Worm (Caenorhabditis elegans) whole organism, dauer: ENCODE results near the gene F59B10.4.

Experiments used
- unc-62 ChIP-seq: sonication (generic microtip); optimal IDR thresholded peaks from 2 replicates; lab custom pipeline; 2017; ENCODE audit warnings: missing biosample characterization, missing genetic modification reagents, missing genetic modification characterization

Gene F59B10.4

DNA sequence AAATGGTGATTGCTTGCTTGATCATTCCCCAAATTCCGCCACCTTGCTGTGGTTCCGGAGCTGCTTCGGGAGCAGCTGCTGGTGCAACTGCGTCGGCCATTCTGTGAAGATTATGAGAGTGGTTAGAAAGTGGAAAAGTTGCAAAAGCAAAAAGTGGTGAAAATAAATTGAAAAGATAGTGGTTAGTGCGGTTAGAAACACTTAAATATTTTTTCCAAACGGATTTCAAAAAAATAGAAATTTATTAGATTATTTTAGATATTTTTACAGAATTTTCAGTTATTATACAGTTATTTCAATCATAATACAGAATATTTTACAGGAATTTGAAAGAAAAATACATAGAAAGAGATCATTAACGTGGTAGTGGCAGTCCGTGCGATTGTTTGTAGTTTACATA, 18.7 kb upstream of the F59B10.4 start, which contains the start of gene R166.2:
Gene R166.2, minus strand, starts transcription at position 101 of the 400 bp plus-strand sequence.
- no peak for TF ChIP-seq unc-62 (GFP tag; lab: Kevin White, UChicago)

DNA sequence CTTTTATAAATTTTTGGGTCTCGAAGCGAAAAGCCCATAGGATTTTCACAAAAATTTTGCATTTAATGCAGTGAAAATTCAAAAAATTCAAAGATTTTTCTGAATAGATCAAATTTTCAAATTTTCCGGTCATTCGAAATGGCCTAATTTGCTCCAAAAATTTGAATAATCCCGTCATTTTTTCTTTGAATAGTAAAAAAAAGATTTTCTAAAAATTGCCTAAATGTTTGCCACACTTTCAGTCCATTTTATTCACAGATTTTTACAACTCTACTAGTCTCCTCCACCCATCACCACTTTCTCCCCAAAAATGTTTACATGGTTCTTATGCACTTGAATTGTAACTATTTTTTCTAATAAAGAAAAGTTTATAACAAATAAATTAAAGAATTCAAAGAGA, 15.1 kb upstream of the F59B10.4 start:
- no peak for TF ChIP-seq unc-62 (GFP tag; lab: Kevin White, UChicago)

DNA sequence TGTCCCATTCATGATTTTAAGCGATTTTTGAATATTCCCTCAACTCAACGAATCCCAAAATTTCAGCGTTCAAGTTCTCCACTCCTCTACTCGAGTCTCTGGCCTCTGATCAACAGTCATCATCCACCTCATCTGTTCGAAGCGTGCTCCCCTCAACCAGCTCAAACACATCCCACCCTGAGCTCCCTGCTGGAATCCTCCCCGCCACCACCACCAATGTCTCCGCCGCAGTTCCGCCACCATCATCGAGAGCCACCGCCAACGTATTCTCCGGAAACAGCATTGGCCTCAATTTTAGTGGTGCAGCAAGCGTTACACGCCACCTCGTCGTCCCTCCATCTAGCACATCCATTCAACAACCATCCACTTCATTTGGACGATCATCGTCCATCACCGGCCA, 12.7 kb upstream of the F59B10.4 start:
- no peak for TF ChIP-seq unc-62 (GFP tag; lab: Kevin White, UChicago)

DNA sequence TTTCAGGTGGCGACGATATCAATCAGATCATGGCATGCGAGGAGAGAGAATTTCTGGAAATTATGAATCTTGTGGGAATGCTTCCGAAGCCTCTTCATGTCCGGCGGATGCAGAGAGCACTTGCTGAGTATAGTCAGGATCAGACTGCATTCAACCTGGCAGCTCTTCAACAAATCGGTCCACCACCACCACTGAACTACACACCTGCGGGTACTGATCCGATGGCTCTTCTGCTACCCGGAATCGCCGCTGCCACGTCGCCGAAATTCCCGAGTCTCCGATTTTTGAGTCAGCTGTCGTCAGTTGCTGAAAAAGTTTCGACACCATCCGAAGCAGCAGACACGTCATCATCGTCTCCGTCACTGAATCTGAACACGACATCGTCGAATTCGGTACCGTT, 12.0 kb upstream of the F59B10.4 start:
- TF ChIP-seq unc-62 (GFP tag; lab: Kevin White, UChicago) = no peak

DNA sequence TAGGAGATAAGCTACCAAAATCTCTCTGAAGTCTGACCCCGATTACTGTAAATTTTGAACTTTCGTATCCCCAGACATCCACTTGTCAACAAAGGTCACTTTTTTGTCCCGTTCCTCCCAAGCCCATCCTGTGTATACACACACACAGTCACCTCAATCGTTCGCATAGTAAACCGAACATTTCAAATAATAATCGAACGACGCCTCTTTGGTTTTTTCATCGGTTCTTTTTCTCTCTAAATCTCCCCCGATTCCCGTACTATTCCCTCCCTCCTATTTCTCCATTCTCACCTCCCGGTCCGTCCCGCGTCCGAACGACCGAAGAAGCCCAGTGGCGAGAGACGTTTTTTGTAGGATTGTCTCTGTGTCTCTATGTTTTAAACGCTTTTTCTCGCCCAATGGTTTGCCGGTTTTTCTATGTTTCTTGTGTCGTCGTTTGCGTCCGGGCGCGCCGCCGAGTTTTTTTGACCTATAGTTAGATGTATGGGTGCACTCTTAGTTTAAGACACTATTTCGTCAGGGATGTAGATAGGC, 10.4 kb upstream of the F59B10.4 start:
- TF ChIP-seq unc-62 (GFP tag; lab: Kevin White, UChicago) = no peak

DNA sequence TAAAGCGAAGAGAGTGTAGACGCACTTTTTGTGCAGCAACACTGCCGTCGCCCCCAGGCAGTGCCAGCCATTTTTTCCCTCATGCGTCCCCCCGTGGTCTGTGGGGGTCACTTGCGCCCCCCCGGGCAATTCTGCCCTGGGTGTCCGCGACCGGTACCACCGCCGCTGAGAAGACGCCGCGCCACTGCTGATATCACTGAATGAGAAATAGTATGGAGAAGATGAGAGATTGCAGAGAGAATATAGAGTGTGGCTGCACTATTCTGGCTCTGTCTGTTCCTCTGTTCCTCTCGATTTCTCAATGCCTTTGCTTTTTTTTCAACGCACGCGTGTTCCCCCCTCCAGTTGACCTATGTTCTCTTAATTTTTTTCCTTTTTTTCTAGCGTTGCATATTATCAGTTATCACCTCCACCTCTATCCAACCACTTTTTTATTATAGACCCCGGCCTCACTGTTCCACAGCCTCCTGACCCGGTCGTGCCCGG, 8.8 kb upstream of the F59B10.4 start, which contains the start of gene mab-10:
Gene mab-10, plus strand, starts transcription at position 436 of the 486 bp plus-strand sequence.
- no peak for TF ChIP-seq unc-62 (GFP tag; lab: Kevin White, UChicago)

DNA sequence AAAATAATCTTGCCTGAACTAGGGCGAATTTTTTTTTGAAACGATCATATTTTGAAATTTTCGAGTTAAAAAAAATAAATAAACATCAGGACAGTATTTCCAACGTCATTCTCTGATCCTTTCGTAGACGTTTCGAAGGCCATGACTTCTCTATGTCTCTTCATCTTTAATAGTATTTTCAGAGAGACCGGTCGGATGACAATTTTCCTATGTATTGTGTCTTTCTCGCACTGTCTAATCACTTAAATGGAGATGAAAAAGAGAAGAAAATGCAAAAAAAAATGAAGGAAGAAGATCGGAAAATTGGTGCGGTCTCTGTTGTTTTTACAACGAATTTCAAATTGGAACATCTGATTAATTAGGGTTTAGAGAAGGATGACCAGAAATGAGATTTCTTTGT, 6.2 kb upstream of the F59B10.4 start:
- no peak for TF ChIP-seq unc-62 (GFP tag; lab: Kevin White, UChicago)

DNA sequence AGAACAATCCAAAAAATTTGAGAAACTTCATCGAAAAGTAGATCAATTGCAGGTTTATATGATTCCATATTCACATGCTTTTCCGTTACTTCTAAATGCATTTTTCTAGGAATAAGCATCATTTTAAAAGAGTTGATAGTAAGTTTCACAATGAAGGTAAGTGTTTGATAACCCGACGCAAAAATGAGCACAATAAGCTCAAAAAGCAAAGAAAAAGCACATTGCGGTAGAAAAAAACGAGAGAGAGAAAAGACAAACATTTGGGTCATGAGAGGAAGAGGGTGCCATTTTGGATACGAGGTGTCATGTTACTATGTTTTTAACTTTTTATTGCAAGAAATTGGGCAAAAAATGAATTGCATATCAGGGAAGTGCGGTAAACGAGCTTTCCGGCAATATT, 5.5 kb upstream of the F59B10.4 start, which contains the start of gene F59B10.6:
Gene F59B10.6, minus strand, starts transcription at position 101 of the 400 bp plus-strand sequence.
- no peak for TF ChIP-seq unc-62 (GFP tag; lab: Kevin White, UChicago)

DNA sequence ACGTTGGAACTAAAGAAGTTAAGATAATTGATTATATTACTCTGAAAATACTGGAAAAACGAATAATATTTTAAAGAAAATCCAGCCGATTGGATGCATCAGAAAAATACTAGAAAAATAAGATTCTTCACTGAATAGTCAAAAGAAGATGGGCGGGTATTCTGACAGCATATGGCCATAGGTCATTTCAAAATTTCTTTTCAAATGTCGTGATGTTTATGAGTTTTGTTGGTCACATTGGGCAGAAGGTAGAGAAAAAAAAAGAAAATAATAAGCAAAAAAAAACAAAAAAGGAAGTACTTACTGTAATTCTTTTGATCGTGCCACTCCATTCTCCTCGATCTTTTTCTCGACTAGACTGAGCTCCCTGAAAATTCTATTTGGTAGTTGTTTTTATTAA, 4.7 kb upstream of the F59B10.4 start, which contains the start of gene F59B10.5:
Gene F59B10.5, minus strand, starts transcription at position 101 of the 400 bp plus-strand sequence.
- TF ChIP-seq unc-62 (GFP tag; lab: Kevin White, UChicago) = no peak

DNA sequence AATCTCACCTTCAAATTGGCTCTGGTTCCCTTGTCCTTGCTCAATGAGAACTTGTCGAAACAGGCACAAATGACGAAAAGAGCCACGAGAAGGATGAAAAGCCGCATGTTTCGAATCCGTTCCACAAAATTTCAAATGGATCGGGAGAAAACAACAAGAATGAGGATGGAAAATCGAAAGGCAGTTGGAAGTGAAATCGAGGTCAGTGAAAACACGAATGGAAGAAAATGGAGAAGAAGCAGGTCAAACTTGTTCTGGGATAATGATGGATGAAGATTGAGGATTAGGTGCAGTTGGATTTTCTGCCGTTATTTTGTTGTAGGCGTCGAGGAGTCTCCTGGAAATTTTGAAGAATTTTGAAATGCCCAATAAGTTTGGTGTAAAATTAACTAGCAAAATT, 4.1 kb upstream of the F59B10.4 start:
- TF ChIP-seq unc-62 (GFP tag; lab: Kevin White, UChicago) = no peak

DNA sequence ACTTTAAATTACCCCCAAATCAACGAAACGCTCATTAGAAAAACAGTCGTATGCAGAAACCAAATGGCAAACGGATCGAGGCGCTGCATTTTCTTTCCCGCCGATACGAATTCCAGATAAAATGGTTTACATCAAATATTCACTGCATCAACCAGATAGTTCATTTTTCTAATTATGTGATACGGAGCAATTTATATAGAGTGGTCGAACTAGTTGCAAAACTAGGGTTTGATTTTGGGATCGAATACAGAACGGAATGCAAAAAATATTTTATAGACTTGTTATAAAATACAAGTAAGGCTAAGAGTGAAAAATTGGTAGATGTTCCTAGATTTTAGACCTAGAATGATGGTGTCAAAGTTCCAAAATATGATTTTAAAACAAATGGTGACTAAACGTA, 946 bp upstream of the F59B10.4 start:
- TF ChIP-seq unc-62 (GFP tag; lab: Kevin White, UChicago) = no peak

DNA sequence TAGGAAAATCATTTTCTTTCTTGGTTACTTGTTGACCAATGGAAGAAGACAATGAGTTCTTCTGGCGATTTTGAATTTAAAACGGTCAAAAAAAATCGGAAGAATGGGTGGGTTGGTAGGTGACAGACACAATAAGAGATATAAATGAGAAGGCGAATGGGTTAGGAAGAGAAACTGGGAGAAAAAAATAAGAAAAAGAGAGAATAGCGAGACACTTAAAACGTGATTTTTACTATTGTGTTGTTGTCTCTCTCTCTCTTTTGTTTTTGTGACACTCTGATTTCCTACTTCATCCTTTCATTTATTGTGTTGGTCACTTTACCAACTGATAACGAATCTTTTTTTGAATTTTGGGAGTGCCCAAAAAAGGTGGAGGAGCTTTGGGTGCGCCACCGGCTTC, 2.5 kb downstream of the F59B10.4 start:
- no peak for TF ChIP-seq unc-62 (GFP tag; lab: Kevin White, UChicago)

DNA sequence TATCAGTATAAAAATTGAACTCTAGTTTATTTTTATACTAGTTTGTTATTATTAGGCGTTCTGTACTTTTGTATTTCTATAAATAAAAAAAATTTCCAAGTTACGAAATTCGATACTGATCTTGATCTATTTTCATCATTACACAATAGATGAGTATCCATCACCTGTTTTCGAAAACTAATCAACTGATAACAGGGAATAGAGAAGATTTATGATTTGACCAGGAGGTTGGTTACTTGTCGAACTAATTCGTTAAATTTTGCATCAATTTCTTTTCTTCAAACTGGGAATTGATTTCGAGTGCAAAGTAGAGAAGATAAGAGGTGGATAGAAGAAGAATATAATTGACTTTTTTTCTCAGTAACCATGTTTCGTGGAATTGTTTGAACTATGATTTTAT, 3.5 kb downstream of the F59B10.4 start:
- no peak for TF ChIP-seq unc-62 (GFP tag; lab: Kevin White, UChicago)

DNA sequence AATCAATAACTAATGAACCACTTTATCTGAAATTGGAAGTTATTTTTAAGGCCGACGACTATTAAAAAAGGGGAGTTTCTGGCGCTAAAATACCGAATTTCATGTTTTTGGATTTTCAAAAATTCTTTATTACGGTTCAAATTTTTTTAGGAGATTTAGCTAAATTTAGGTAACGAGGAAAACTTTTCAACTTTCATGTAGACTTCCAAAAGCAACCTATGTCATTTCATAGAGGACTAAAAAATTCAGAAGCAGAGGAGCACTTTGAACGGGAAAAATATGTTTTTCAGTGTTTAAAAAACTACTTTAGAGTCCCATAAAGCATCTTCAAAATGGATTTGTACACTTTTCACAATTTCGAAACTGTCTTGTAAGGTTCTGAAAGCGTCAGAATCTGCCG, 5.5 kb downstream of the F59B10.4 start:
- TF ChIP-seq unc-62 (GFP tag; lab: Kevin White, UChicago) = no peak

DNA sequence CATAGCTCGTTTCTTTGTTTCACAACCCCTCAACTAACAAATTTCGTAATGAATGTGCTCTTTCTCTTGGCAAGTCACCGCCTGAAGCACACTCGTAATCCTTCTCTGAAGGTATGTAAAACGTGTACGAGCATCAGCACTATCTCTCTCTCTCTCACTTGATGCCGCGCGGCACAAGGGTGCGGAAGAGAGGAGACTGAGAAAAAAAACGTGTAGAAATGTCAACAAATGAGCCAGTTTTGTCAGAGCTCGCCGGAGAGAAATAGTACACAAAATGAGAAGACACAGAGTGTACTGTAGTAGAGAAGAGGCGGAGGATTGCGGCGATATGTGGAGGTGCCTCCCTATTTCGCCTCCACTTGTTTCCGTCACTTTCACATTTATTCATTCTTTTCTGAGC, 8.7 kb downstream of the F59B10.4 start, which contains the start of gene F59B10.3:
Gene F59B10.3, plus strand, starts transcription at position 301 of the 400 bp plus-strand sequence.
- no peak for TF ChIP-seq unc-62 (GFP tag; lab: Kevin White, UChicago)

DNA sequence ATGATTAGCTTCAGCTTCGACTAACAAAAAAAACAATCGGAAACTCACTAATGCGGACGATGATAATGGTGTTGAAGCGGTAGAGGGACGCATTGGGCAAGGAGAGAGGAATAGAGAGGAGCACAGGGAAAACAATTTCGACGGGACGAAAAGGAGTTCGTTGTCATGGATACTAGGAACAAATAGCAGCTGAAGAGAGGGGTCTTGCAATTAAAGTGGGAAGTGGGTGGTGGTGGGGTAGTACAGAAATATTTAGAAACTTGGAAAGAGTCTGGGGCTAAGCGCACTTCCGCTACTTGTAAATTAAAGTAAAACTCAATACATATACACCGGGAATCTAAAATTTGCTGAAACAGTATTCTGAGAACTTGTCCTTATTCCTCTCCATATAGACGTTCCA, 9.2 kb downstream of the F59B10.4 start, which contains the start of gene F59B10.2:
Gene F59B10.2, minus strand, starts transcription at position 101 of the 400 bp plus-strand sequence.
- no peak for TF ChIP-seq unc-62 (GFP tag; lab: Kevin White, UChicago)

DNA sequence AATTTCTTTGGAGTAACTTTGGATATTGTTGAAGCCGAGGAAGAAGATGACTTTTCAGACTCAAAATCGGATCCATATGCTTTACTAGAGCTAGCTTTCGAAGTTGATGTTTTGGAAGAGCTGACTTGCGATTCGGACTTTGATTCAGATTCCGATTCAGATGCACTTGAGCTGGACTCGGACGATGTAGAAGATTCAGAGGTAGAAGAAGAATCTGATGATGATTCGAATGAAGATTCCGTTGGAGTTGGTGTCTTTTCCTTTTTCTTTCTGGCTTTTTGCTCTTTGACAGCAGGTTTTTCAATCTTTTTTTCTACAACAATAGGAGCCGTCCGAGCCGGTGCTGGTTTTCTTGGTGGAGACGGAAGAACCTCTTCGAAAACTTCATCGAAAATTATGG, 11.0 kb downstream of the F59B10.4 start:
- no peak for TF ChIP-seq unc-62 (GFP tag; lab: Kevin White, UChicago)
